Worm (Caenorhabditis elegans) whole organism, L1 larva: ENCODE data around the gene srx-21.

Experiments
- C04F5.9 ChIP-seq: sonication (generic microtip); optimal IDR thresholded peaks from 2 replicates; lab custom pipeline; 2016; ENCODE audit warnings: missing genetic modification characterization, missing compliant biosample characterization
- C16A3.4 ChIP-seq: fragments of 150-350 bp; optimal IDR thresholded peaks from 2 replicates; lab custom pipeline; 2014; ENCODE audit warnings: missing biosample characterization, missing genetic modification characterization
- C34B4.2 ChIP-seq: sonication (generic microtip); optimal IDR thresholded peaks from 2 replicates; lab custom pipeline; 2017; ENCODE audit warnings: mild to moderate bottlenecking, missing genetic modification characterization, missing compliant biosample characterization
- F16B12.6 ChIP-seq: fragments of 150-350 bp; optimal IDR thresholded peaks from 2 replicates; lab custom pipeline; 2014; ENCODE audit warnings: missing biosample characterization, missing genetic modification characterization
- aha-1 ChIP-seq: fragments of 150-350 bp; optimal IDR thresholded peaks from 2 replicates; lab custom pipeline; 2014; ENCODE audit warnings: missing biosample characterization, missing genetic modification characterization
- alr-1 ChIP-seq: fragments of 200-800 bp; sonication (Bioruptor generic); optimal IDR thresholded peaks from 2 replicates; lab custom pipeline; 2018; ENCODE audit warnings: borderline replicate concordance, mild to moderate bottlenecking, missing genetic modification characterization, missing compliant biosample characterization
- ama-1 ChIP-seq: fragments of 150-350 bp; optimal IDR thresholded peaks from 2 replicates; lab custom pipeline; 2014
- ceh-63 ChIP-seq: fragments of 200-800 bp; sonication (Bioruptor generic); optimal IDR thresholded peaks from 2 replicates; lab custom pipeline; 2018; ENCODE audit warnings: mild to moderate bottlenecking, missing genetic modification characterization, missing compliant biosample characterization
- ceh-8 ChIP-seq: fragments of 200-800 bp; sonication (Bioruptor generic); optimal IDR thresholded peaks from 2 replicates; lab custom pipeline; 2018; ENCODE audit warnings: mild to moderate bottlenecking, missing genetic modification characterization, moderate library complexity, missing compliant biosample characterization
- ceh-82 ChIP-seq, 3 experiments: fragments of 150-350 bp in 1 of 3; sonication (generic microtip) in 2 of 3; optimal IDR thresholded peaks; 2 replicates each; lab custom pipeline; 2014 to 2017; ENCODE audit warnings: missing biosample characterization in 3 of 3, missing genetic modification characterization in 3 of 3
- ceh-90 ChIP-seq: sonication (generic microtip); optimal IDR thresholded peaks from 2 replicates; lab custom pipeline; 2016; ENCODE audit warnings: missing genetic modification characterization, missing compliant biosample characterization
- dpl-1 ChIP-seq, 3 experiments: fragments of 150-350 bp in 2 of 3; sonication (generic microtip) in 1 of 3; optimal IDR thresholded peaks; 2 replicates each; lab custom pipeline; 2014 to 2017; ENCODE audit warnings: missing biosample characterization in 3 of 3, missing genetic modification characterization in 3 of 3, missing genetic modification reagents in 3 of 3
- dsc-1 ChIP-seq: sonication (generic microtip); optimal IDR thresholded peaks from 2 replicates; lab custom pipeline; 2016; ENCODE audit warnings: mild to moderate bottlenecking, missing genetic modification characterization, missing compliant biosample characterization
- efl-3 ChIP-seq: fragments of 200-800 bp; sonication (Bioruptor generic); optimal IDR thresholded peaks from 2 replicates; lab custom pipeline; 2018; ENCODE audit warnings: mild to moderate bottlenecking, missing genetic modification characterization, missing compliant biosample characterization
- egl-27 ChIP-seq, 2 experiments: fragments of 150-350 bp in 1 of 2; sonication (generic microtip); optimal IDR thresholded peaks; 3 replicates each; lab custom pipeline; 2017 to 2018; ENCODE audit warnings: missing biosample characterization in 2 of 2, missing genetic modification characterization in 2 of 2, missing genetic modification reagents in 2 of 2
- elt-2 ChIP-seq: sonication (generic microtip); optimal IDR thresholded peaks from 2 replicates; lab custom pipeline; 2016; ENCODE audit warnings: missing genetic modification characterization, mild to moderate bottlenecking, inconsistent platforms, missing compliant biosample characterization, missing genetic modification reagents
- elt-3 ChIP-seq, 6 experiments: fragments of 150-350 bp in 1 of 6; sonication (generic microtip); optimal IDR thresholded peaks; 2 replicates each; lab custom pipeline; 2017 to 2018; ENCODE audit warnings: missing biosample characterization in 6 of 6, missing genetic modification characterization in 6 of 6, inconsistent platforms in 1 of 6
- ets-5 ChIP-seq: fragments of 200-800 bp; sonication (Bioruptor generic); IDR thresholded peaks from 2 replicates; pipeline ENCODE4 v1.3.6; 2022; ENCODE audit warnings: missing genetic modification characterization, missing compliant biosample characterization
- fkh-8 ChIP-seq: sonication (generic microtip); optimal IDR thresholded peaks from 2 replicates; lab custom pipeline; 2016; ENCODE audit warnings: mild to moderate bottlenecking, missing genetic modification characterization, missing compliant biosample characterization
- fos-1 ChIP-seq: fragments of 150-350 bp; optimal IDR thresholded peaks from 2 replicates; lab custom pipeline; 2014; ENCODE audit warnings: missing biosample characterization, missing genetic modification characterization
- grh-1 ChIP-seq: fragments of 200-800 bp; sonication (Bioruptor generic); IDR thresholded peaks from 2 replicates; pipeline ENCODE4 v1.3.6; 2022; ENCODE audit warnings: missing genetic modification reagents, missing genetic modification characterization, missing compliant biosample characterization
- hlh-4 ChIP-seq: sonication (generic microtip); optimal IDR thresholded peaks from 2 replicates; lab custom pipeline; 2016; ENCODE audit warnings: mild to moderate bottlenecking, missing genetic modification characterization, missing compliant biosample characterization
- jun-1 ChIP-seq: fragments of 150-350 bp; optimal IDR thresholded peaks from 2 replicates; lab custom pipeline; 2014; ENCODE audit warnings: missing biosample characterization, missing genetic modification reagents, missing genetic modification characterization
- lin-13 ChIP-seq: fragments of 150-350 bp; optimal IDR thresholded peaks from 2 replicates; lab custom pipeline; 2014; ENCODE audit warnings: missing biosample characterization, missing genetic modification reagents, missing genetic modification characterization
- lin-14 ChIP-seq: fragments of 200-800 bp; sonication (Bioruptor generic); optimal IDR thresholded peaks from 2 replicates; lab custom pipeline; 2018; ENCODE audit warnings: mild to moderate bottlenecking, missing genetic modification characterization, moderate library complexity, missing compliant biosample characterization
- lin-15B ChIP-seq: fragments of 150-350 bp; sonication (generic microtip); optimal IDR thresholded peaks from 3 replicates; lab custom pipeline; 2014; ENCODE audit warnings: missing biosample characterization, missing genetic modification characterization
- lin-35 ChIP-seq, 2 experiments: fragments of 150-350 bp; optimal IDR thresholded peaks; 2 replicates each; lab custom pipeline; 2014; ENCODE audit warnings: missing biosample characterization in 2 of 2, missing genetic modification characterization in 2 of 2, missing genetic modification reagents in 2 of 2
- lin-39 ChIP-seq: fragments of 150-350 bp; optimal IDR thresholded peaks from 2 replicates; lab custom pipeline; 2014; ENCODE audit warnings: missing biosample characterization, missing genetic modification reagents, missing genetic modification characterization
- lsy-2 ChIP-seq, 2 experiments: fragments of 150-350 bp; optimal IDR thresholded peaks; 2 replicates each; lab custom pipeline; 2014; ENCODE audit warnings: missing biosample characterization in 2 of 2, missing genetic modification characterization in 2 of 2
- mdl-1 ChIP-seq, 2 experiments: fragments of 150-350 bp; optimal IDR thresholded peaks; 2 replicates each; lab custom pipeline; 2014 to 2017; ENCODE audit warnings: missing biosample characterization in 2 of 2, missing genetic modification characterization in 2 of 2, inconsistent platforms in 1 of 2
- nhr-11 ChIP-seq: fragments of 150-350 bp; optimal IDR thresholded peaks from 2 replicates; lab custom pipeline; 2014; ENCODE audit warnings: missing biosample characterization, missing genetic modification characterization
- nhr-19 ChIP-seq: fragments of 200-800 bp; sonication (Bioruptor generic); conservative IDR thresholded peaks from 2 replicates; pipeline ENCODE4 v1.3.6; 2022; ENCODE audit warnings: missing genetic modification characterization, missing compliant biosample characterization
- nhr-20 ChIP-seq: sonication (generic microtip); optimal IDR thresholded peaks from 2 replicates; lab custom pipeline; 2016; ENCODE audit warnings: mild to moderate bottlenecking, missing genetic modification characterization, missing compliant biosample characterization
- nhr-237 ChIP-seq: fragments of 150-350 bp; optimal IDR thresholded peaks from 2 replicates; lab custom pipeline; 2014; ENCODE audit warnings: missing biosample characterization, missing genetic modification characterization
- nhr-47 ChIP-seq: sonication (generic microtip); optimal IDR thresholded peaks from 2 replicates; lab custom pipeline; 2016; ENCODE audit warnings: mild to moderate bottlenecking, missing genetic modification characterization, moderate library complexity, missing compliant biosample characterization
- nhr-71 ChIP-seq: sonication (generic microtip); optimal IDR thresholded peaks from 2 replicates; lab custom pipeline; 2016; ENCODE audit warnings: mild to moderate bottlenecking, missing genetic modification characterization, moderate library complexity, missing compliant biosample characterization
- nhr-77 ChIP-seq: fragments of 150-350 bp; optimal IDR thresholded peaks from 2 replicates; lab custom pipeline; 2014; ENCODE audit warnings: missing biosample characterization, missing genetic modification characterization
- nhr-84 ChIP-seq: sonication (generic microtip); optimal IDR thresholded peaks from 2 replicates; lab custom pipeline; 2017; ENCODE audit warnings: missing biosample characterization, missing genetic modification characterization
- nhr-90 ChIP-seq: sonication (generic microtip); optimal IDR thresholded peaks from 2 replicates; lab custom pipeline; 2016; ENCODE audit warnings: mild to moderate bottlenecking, missing genetic modification characterization, missing compliant biosample characterization; ENCODE audit not compliant: poor library complexity
- rnt-1 ChIP-seq: sonication (generic microtip); optimal IDR thresholded peaks from 2 replicates; lab custom pipeline; 2016; ENCODE audit warnings: mild to moderate bottlenecking, missing genetic modification characterization, moderate library complexity, missing compliant biosample characterization
- snu-23 ChIP-seq: sonication (generic microtip); optimal IDR thresholded peaks from 2 replicates; lab custom pipeline; 2016; ENCODE audit warnings: missing genetic modification characterization, missing compliant biosample characterization
- sox-4 ChIP-seq: sonication (generic microtip); optimal IDR thresholded peaks from 2 replicates; lab custom pipeline; 2016; ENCODE audit warnings: missing genetic modification characterization, missing compliant biosample characterization
- sptf-1 ChIP-seq: fragments of 150-350 bp; optimal IDR thresholded peaks from 2 replicates; lab custom pipeline; 2014; ENCODE audit warnings: missing biosample characterization, missing genetic modification characterization
- swsn-7 ChIP-seq: sonication (generic microtip); optimal IDR thresholded peaks from 2 replicates; lab custom pipeline; 2016; ENCODE audit warnings: missing genetic modification characterization, missing compliant biosample characterization
- tbx-2 ChIP-seq: sonication (generic microtip); optimal IDR thresholded peaks from 2 replicates; lab custom pipeline; 2016; ENCODE audit warnings: missing genetic modification characterization, missing compliant biosample characterization
- unc-130 ChIP-seq: fragments of 150-350 bp; optimal IDR thresholded peaks from 2 replicates; lab custom pipeline; 2017; ENCODE audit warnings: missing biosample characterization, missing genetic modification characterization, inconsistent platforms
- unc-30 ChIP-seq: sonication (generic microtip); optimal IDR thresholded peaks from 2 replicates; lab custom pipeline; 2017; ENCODE audit warnings: missing biosample characterization, missing genetic modification characterization
- unc-62 ChIP-seq: fragments of 150-350 bp; optimal IDR thresholded peaks from 2 replicates; lab custom pipeline; 2014; ENCODE audit warnings: missing biosample characterization, missing genetic modification reagents, missing genetic modification characterization
- unc-98 ChIP-seq: fragments of 200-800 bp; sonication (Bioruptor generic); IDR thresholded peaks from 2 replicates; pipeline ENCODE4 v1.3.6; 2022; ENCODE audit warnings: missing genetic modification characterization, missing compliant biosample characterization
- xbp-1 ChIP-seq: sonication (generic microtip); optimal IDR thresholded peaks from 2 replicates; lab custom pipeline; 2016; ENCODE audit warnings: missing genetic modification characterization, missing compliant biosample characterization
- zip-4 ChIP-seq: fragments of 200-800 bp; sonication (Bioruptor generic); optimal IDR thresholded peaks from 2 replicates; lab custom pipeline; 2018; ENCODE audit warnings: mild to moderate bottlenecking, missing genetic modification characterization, moderate library complexity, missing compliant biosample characterization
- ztf-11 ChIP-seq, 2 experiments: sonication (generic microtip); optimal IDR thresholded peaks; 2 replicates each; lab custom pipeline; 2016 to 2017; ENCODE audit warnings: missing genetic modification characterization in 2 of 2, missing biosample characterization in 1 of 2, missing compliant biosample characterization in 1 of 2
- ztf-4 ChIP-seq: fragments of 150-350 bp; optimal IDR thresholded peaks from 2 replicates; lab custom pipeline; 2014; ENCODE audit warnings: missing biosample characterization, missing genetic modification characterization

srx-21 gene

DNA sequence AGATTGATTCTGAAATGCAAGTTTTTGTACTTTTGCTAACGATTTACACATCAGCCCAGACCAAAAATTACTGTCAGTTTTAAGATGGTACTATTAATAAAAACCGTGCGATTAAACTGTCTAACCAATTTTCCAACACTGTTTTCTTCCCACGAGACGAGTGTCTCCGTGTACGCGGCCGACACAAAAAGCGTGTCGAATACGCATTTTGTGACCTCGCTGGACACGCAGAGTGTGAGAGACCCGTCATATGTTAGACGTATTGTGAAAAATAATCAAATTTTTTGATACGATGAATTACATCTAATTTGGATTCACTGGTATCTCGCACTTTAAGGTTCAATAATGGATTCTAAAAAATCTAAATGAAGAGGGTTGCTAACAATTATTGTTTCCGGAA is 41.2 kb upstream of the srx-21 start:
- TF ChIP-seq swsn-7 (tag; lab: Kevin White, UChicago): no peak
- no peak for TF ChIP-seq ceh-63 (GFP tag; lab: Kevin White, UChicago)
- no peak for TF ChIP-seq unc-62 (GFP tag; lab: Kevin White, UChicago)
- TF ChIP-seq nhr-19 (GFP tag; lab: Robert Waterston, UW): no peak
- TF ChIP-seq rnt-1: no peak
- TF ChIP-seq nhr-77: no peak
- TF ChIP-seq elt-2 (tag; lab: Kevin White, UChicago): peak; percentile 29
- no peak for TF ChIP-seq egl-27 (tag; optimal IDR thresholded peaks at IDR 0.05; lab: Kevin White, UChicago)
- peak in 1 of 2 experiments; percentile 67 for TF ChIP-seq lin-35 (GFP tag; optimal IDR thresholded peaks at IDR 0.05; lab: Kevin White, UChicago)
- TF ChIP-seq lin-15B (tag; lab: Kevin White, UChicago): no peak
- TF ChIP-seq C16A3.4 (tag; lab: Kevin White, UChicago): peak; percentile 27
- no peak for TF ChIP-seq ama-1
- peak; percentile 0 for TF ChIP-seq nhr-90 (tag; lab: Kevin White, UChicago)
- TF ChIP-seq dpl-1 (GFP tag; optimal IDR thresholded peaks at IDR 0.05; lab: Kevin White, UChicago): no peak
- TF ChIP-seq sox-4 (tag; lab: Kevin White, UChicago): no peak
- no peak for TF ChIP-seq F16B12.6
- TF ChIP-seq snu-23 (GFP tag; lab: Kevin White, UChicago): peak; percentile 44
- TF ChIP-seq hlh-4: no peak
- peak; percentile 95 for TF ChIP-seq lin-14 (GFP tag; lab: Kevin White, UChicago)
- no peak for TF ChIP-seq fos-1
- TF ChIP-seq lin-13 (GFP tag; lab: Kevin White, UChicago): no peak
- TF ChIP-seq unc-30 (tag; lab: Kevin White, UChicago): no peak
- no peak for TF ChIP-seq aha-1 (tag; lab: Kevin White, UChicago)
- no peak for TF ChIP-seq alr-1
- no peak for TF ChIP-seq ztf-4 (tag; lab: Kevin White, UChicago)
- TF ChIP-seq sptf-1 (tag; lab: Kevin White, UChicago): no peak
- TF ChIP-seq lsy-2 (tag; optimal IDR thresholded peaks at IDR 0.05; lab: Kevin White, UChicago): peak in 1 of 2 experiments; percentile 10
- peak; percentile 33 for TF ChIP-seq nhr-20
- no peak for TF ChIP-seq nhr-11
- TF ChIP-seq nhr-47 (tag; lab: Kevin White, UChicago): no peak
- no peak for TF ChIP-seq zip-4 (GFP tag; lab: Kevin White, UChicago)
- TF ChIP-seq ceh-8 (GFP tag; lab: Kevin White, UChicago): no peak
- peak in 1 of 2 experiments; percentile 47 for TF ChIP-seq mdl-1 (tag; optimal IDR thresholded peaks at IDR 0.05; lab: Kevin White, UChicago)
- TF ChIP-seq dsc-1 (tag; lab: Kevin White, UChicago): no peak
- TF ChIP-seq nhr-71 (tag; lab: Kevin White, UChicago): peak; percentile 27
- TF ChIP-seq nhr-84 (tag; lab: Kevin White, UChicago): no peak
- no peak for TF ChIP-seq unc-98 (GFP tag; lab: Robert Waterston, UW)
- TF ChIP-seq ceh-82 (tag; optimal IDR thresholded peaks at IDR 0.05; lab: Kevin White, UChicago): no peak
- TF ChIP-seq elt-3 (tag; optimal IDR thresholded peaks at IDR 0.05; lab: Kevin White, UChicago): peak in 1 of 6 experiments; percentile 8
- no peak for TF ChIP-seq efl-3
- TF ChIP-seq unc-130 (tag; lab: Kevin White, UChicago): peak; percentile 20
- no peak for TF ChIP-seq xbp-1 (tag; lab: Kevin White, UChicago)
- no peak for TF ChIP-seq nhr-237 (tag; lab: Kevin White, UChicago)
- TF ChIP-seq C34B4.2: no peak
- TF ChIP-seq jun-1 (tag; lab: Kevin White, UChicago): no peak
- TF ChIP-seq ets-5: no peak
- no peak for TF ChIP-seq fkh-8 (tag; lab: Kevin White, UChicago)
- TF ChIP-seq C04F5.9 (tag; lab: Kevin White, UChicago): no peak
- TF ChIP-seq grh-1: no peak
- no peak for TF ChIP-seq ceh-90
- TF ChIP-seq lin-39 (tag; lab: Kevin White, UChicago): no peak
- no peak for TF ChIP-seq ztf-11 (tag; optimal IDR thresholded peaks at IDR 0.05; lab: Kevin White, UChicago)
- no peak for TF ChIP-seq tbx-2
